Fruit fly (Drosophila melanogaster) whole organism: ENCODE results near the gene spen.

Source experiments
- CG8478 ChIP-seq: fragments of >200 bp; optimal IDR thresholded peaks from 2 replicates; lab custom pipeline; 2018; ENCODE audit warnings: inconsistent platforms
- Dll ChIP-seq: fragments of >200 bp; optimal IDR thresholded peaks from 2 replicates; lab custom pipeline; 2017
- EcR ChIP-seq, 2 experiments: fragments of >200 bp; optimal IDR thresholded peaks; 2 replicates each; lab custom pipeline; 2017; ENCODE audit warnings: missing biosample characterization in 2 of 2, missing genetic modification characterization in 2 of 2, missing genetic modification reagents in 2 of 2
- pan ChIP-seq: fragments of >200 bp; optimal IDR thresholded peaks from 2 replicates; lab custom pipeline; 2017
- psq ChIP-seq: fragments of >200 bp; optimal IDR thresholded peaks from 2 replicates; lab custom pipeline; 2017
- usp ChIP-seq: fragments of >200 bp; optimal IDR thresholded peaks from 2 replicates; lab custom pipeline; 2017; ENCODE audit warnings: missing biosample characterization, missing genetic modification characterization, mixed read lengths

Gene spen

DNA sequence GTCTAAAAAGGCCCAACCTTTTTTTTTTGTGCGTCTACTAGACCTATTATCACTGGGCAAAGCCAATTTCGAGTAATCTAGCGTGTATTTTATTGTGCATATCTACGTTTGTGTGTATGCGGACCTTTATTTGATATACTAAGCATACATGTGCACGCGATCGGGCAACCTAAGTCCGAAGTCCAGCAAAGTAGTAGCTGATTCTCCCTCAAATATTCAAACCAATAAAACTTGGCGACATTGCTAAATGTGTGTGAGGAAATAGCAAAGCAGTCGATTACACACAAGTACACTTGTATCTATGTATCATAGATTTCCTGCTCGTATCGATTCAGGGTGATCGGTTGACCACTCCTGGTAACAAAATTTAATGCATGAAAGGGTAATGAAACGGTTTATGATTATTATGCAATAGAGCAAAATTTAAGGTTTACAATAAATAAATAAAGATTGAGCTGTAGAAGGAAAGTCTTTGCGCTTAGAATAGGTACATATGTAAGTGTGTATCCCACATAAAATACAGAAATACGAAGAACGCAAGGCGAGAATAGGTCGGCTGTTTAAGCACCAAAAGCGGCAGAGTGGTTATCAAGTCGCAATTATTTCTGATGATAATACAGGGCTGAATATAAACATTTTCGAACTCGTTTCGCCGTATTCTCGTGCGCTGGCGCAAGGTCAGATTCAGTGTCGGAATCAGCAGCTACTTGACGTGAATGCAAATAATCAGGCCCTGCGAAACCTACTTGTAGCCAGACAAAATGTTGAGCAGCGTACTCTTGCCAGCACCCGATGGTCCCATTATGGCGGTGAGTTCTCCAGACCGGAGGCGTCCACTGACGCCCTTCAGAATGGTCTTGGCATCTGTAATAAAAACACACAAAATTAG lies 33.2 kb upstream of the spen start:
- no peak for TF ChIP-seq CG8478
- TF ChIP-seq Dll (lab: Kevin White, UChicago): no peak
- TF ChIP-seq EcR (GFP tag; optimal IDR thresholded peaks at IDR 0.05; lab: Kevin White, UChicago): no peak
- no peak for TF ChIP-seq usp (GFP tag; lab: Kevin White, UChicago)
- TF ChIP-seq psq (lab: Kevin White, UChicago): no peak
- TF ChIP-seq pan: no peak

DNA sequence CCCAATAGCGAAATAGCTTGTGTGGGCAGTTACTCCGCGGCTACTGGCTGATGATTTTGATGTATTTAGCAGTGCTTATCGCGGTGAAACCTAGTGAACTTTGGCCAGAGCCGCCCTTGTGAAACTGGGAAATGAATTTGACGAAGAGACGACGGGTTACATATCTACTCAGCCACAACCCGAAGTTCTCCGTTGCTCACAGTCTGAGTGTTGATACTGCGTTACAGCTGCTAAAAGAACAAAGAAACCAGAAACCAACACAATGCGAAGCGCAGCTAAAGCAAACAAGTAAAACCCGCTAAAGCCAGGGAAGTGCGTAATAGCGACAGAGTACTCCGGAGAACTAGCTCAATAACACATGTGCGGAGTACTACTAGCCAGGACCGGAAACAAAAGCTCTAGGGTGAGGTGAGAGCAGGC lies 30.5 kb upstream of the spen start:
- TF ChIP-seq EcR (GFP tag; optimal IDR thresholded peaks at IDR 0.05; lab: Kevin White, UChicago): no peak
- TF ChIP-seq CG8478: no peak
- no peak for TF ChIP-seq usp (GFP tag; lab: Kevin White, UChicago)
- no peak for TF ChIP-seq pan
- TF ChIP-seq psq (lab: Kevin White, UChicago): no peak
- no peak for TF ChIP-seq Dll (lab: Kevin White, UChicago)

DNA sequence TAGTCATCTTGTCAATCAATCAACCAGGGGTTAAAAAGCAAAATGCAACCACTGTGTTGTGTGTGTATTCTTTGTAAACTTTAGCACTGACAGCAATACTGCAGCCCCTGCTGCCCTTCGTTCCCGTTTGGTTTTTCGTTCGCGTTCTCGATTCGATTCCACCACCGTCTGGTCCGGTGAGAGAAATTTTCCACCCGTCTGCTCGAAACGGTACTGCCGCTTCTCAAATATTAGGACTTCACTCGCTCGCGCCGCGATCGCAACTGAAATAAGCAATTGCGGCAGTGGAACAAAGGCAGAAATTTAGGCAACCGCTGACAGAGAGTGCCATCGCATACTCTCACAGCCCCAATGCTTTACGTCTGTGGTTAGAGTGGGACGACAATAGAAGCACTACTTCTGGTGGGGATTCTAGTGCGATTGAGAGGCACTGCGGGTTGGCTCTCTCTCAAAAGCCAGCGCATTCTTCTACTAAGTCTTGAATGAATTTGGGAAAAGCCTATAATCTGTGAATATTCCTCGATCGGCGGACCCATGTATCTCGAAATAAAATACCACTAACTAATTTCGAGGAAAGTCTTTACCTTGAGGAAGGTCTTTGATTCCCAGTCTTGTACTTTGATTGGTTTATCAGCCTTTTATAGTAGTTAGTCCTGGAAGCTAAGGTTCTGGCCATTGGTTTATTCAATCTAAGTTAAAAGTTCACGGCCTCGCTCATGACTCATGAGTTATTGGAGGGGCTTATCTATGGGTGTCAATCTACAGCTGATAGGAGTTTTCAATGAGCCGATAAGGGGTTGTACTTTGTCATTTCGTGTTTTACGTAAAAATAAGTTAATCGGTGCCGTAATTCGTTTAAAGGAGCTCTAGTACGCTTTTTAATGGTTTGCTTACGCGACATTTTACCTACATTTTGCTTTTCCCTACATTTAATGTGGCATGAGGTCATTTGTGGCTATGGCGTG lies 29.6 kb upstream of the spen start:
- TF ChIP-seq usp (GFP tag; lab: Kevin White, UChicago): no peak
- TF ChIP-seq CG8478: peak; percentile 58

DNA sequence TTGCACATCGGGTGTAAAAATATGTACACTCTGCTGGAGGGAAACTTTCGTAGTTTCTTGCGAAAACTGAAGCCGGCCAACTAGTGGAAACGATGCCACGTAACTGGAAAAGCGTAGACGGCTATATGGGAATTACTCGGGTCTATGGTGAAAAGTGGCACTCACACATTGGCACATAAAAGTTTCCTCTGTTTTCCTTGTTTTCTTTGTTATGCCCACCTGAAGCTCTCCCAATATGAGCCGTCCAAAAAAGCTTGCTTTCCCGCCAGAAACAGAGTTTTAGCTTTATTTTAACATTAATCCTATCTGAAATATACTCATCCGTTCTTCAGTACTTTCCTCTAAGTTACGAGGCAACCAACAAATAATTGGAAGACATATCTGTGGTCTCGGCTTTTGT lies 28.1 kb upstream of the spen start, which contains the start of gene CG3164:
TSS of gene CG3164 (minus strand) at position 101 of the 400 bp plus-strand sequence.
- TF ChIP-seq psq (lab: Kevin White, UChicago): no peak
- no peak for TF ChIP-seq usp (GFP tag; lab: Kevin White, UChicago)
- TF ChIP-seq CG8478: no peak
- no peak for TF ChIP-seq Dll (lab: Kevin White, UChicago)
- no peak for TF ChIP-seq pan

DNA sequence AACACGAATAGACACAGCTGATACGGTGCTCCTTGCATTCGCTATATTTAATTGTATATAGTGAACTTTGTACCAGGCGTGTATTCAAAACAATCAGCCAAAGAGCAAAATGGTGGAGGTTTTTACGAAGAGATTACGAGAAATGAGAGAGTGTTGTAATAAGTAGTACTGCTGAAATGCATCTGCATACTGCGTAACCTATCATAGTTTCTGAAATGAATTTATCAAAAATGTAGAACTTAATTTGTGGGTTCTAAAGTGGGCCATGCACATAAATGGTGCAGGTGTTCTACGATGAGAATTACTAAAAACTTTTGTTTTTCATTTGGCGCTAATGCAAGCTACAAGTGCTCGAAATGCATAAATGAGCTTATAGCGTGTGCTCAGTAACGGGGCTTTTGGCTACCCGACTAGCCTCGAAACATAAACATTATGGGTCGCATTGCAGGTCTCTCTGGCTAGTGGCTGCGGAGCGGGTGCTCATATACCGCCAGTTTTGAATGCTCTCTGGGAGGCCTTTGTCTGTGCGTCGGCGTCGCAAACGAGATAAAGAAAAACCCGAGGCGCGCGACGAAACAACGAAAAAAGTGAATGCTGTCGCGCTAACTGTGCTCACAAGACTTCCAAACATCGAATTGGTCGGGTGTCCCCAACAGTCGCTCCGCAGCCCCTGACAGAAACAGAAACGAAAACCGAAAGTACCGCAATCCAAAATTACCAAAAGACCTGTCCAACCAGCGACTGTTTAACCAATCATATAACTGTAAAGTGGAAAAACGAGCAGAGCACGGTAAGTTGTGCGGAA lies 27.2 kb upstream of the spen start, which contains the start of gene Gs1:
TSS of gene Gs1 (plus strand) at position 612 of the 805 bp plus-strand sequence.
- TF ChIP-seq psq (lab: Kevin White, UChicago) (no peak), pan (no peak), Dll (lab: Kevin White, UChicago) (no peak), usp (GFP tag; lab: Kevin White, UChicago) (no peak), EcR (GFP tag; optimal IDR thresholded peaks at IDR 0.05; lab: Kevin White, UChicago) (no peak), CG8478 (no peak)

DNA sequence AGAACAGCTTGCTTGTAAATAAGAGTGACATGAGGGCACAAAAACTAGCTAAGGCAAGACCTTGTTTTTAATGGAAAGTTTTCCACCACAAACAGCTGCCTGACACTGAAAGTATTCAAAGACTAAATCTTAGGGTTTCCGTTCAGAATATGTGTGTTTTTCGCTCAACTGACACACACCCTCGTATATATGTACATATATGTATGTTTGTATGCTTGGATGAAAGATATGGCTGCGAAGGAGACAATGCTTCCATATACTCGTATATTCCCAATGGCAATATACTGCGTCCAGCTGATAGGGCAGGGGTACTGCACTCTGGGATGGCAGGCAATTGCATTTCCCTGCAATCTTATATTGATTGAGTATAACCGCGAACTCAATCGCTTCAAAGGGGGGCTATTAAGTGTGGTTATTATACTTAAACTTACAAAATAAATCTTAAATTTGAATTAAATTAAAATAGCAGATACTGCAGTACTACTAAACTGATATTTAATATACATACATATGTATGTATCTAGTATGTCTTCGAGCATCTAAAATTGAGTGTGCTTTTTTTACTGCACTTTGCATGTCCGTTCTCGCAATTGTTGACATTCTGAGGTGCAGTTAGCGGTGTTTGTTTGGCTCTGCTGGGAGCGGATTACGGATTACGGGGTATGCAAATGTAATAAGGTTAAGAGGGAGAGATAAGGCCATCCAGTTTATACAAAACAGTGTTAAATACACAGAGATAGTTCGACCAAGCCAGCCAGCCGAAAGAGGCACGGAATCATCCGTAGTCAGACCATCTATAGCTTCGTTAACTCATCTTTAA lies 24.1 kb upstream of the spen start:
- TF ChIP-seq Dll (lab: Kevin White, UChicago) (no peak), pan (no peak), EcR (GFP tag; optimal IDR thresholded peaks at IDR 0.05; lab: Kevin White, UChicago) (no peak), psq (lab: Kevin White, UChicago) (no peak), CG8478 (no peak), usp (GFP tag; lab: Kevin White, UChicago) (no peak)

DNA sequence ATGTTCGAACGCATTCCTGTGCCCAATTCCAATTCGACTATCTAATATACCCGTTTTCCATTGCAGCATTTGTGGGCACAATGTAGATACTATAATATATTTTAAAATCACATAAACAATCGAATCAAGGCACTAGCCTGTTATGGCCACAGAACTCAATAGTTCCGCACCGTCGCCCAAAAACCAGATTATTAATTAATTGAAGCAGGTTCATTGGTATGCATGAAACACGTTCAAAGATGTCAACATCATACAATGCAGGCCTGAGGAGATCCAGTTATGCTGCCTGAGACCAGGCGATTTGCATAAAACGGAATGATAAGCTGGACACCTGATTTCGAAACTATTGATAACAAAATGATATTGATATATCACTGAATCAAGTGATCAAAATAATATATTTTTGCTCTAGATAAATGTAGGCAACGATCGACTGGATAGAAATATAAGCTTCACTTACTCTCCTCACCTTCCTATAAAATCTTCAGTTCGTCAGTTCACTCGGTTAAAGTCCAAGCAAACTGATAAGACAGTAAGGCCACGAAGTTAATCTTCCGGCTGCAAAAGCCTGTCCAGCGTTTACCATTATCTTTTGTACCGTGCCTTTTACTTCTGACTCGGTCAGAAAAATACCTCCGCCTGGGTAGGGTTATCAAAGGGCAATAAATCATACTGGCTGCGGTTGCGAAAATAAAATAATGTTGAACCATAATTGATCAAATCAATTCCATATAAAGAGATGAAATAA lies 23.3 kb upstream of the spen start:
- no peak for TF ChIP-seq usp (GFP tag; lab: Kevin White, UChicago)
- no peak for TF ChIP-seq Dll (lab: Kevin White, UChicago)
- no peak for TF ChIP-seq EcR (GFP tag; optimal IDR thresholded peaks at IDR 0.05; lab: Kevin White, UChicago)
- no peak for TF ChIP-seq pan
- no peak for TF ChIP-seq psq (lab: Kevin White, UChicago)
- TF ChIP-seq CG8478: no peak

DNA sequence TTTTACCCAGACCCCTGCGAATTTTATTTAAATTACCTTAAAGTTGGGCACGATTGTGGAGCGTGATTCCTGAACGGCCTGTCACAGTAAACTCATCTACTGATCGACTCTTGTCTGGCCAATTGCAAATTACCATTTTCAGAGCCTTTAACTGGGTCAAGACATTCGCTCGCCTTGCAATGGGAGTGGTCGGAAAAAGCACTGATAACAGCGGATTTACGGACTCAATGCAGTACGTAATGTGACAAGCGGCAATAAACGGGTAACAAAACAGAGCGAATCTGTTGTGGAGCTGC lies 22.8 kb upstream of the spen start:
- TF ChIP-seq psq (lab: Kevin White, UChicago) (no peak), pan (no peak)

DNA sequence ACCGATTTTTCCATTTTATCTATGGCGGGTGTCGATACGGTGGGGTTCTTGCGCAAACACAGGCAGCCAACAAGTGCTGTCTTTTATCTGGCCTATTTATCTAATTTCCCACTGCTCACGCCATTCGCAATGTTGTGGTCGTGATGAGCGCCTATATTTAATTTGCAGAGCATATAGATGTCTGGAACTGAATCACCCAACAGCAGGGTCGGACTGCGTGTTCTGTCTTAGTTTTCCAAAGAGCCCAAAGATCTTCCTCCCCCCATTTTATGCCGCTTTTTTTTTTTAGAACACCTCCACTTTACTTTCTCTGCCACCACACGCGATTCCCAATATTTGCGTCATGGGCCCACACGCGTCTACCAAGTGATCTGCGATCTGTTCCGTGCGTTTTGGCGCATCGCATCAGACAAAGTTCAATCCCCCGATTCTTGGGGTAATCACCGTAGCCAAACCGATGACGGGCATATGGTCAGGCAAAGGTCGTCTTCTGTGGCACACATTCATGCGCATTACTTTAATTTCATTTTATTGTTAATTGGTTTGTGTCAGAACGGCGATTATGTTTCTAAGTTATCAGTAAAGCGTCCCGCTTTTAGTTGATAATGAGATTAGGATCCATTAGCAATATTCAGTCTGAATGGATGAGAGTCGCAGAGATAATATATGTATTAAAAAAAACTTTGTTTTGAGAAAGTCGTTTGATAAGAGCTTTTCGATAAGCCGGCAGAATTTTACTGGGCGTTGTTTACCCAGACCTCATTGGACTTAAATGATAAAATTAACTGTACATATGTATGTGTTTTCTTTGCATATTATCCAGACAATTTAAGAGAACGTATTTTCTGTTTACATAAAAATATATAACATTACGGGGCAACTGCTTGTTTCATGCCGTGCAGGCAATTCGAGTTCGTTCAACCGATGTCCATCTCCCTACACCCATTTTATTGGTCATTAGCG lies 21.8 kb upstream of the spen start:
- no peak for TF ChIP-seq pan
- no peak for TF ChIP-seq usp (GFP tag; lab: Kevin White, UChicago)
- TF ChIP-seq EcR (GFP tag; optimal IDR thresholded peaks at IDR 0.05; lab: Kevin White, UChicago): peak in 1 of 2 experiments; percentile 16
